Worm (Caenorhabditis elegans) whole organism, midembryonic: ENCODE data around the gene gmeb-2.

Source experiments
- T22C8.4 ChIP-seq: fragments of 200-800 bp; sonication (Bioruptor generic); IDR thresholded peaks from 2 replicates; pipeline ENCODE4 v1.3.6; 2022; ENCODE audit warnings: missing genetic modification characterization, missing compliant biosample characterization
- cog-1 ChIP-seq: sonication (generic microtip); optimal IDR thresholded peaks from 2 replicates; lab custom pipeline; 2016; ENCODE audit warnings: missing genetic modification characterization, missing compliant biosample characterization
- ref-1 ChIP-seq: fragments of 200-800 bp; sonication (Bioruptor generic); conservative IDR thresholded peaks from 2 replicates; pipeline ENCODE4 v1.3.6; 2022; ENCODE audit warnings: missing genetic modification reagents, missing genetic modification characterization, missing compliant biosample characterization
- tab-1 ChIP-seq: fragments of 200-800 bp; sonication (Bioruptor generic); IDR thresholded peaks from 2 replicates; pipeline ENCODE4 v1.3.6; 2022; ENCODE audit warnings: missing genetic modification characterization, missing compliant biosample characterization
- ztf-29 ChIP-seq: fragments of 200-800 bp; sonication (Bioruptor generic); IDR thresholded peaks from 2 replicates; pipeline ENCODE4 v1.3.6; 2022; ENCODE audit warnings: missing genetic modification reagents, missing genetic modification characterization, missing compliant biosample characterization

DNA sequence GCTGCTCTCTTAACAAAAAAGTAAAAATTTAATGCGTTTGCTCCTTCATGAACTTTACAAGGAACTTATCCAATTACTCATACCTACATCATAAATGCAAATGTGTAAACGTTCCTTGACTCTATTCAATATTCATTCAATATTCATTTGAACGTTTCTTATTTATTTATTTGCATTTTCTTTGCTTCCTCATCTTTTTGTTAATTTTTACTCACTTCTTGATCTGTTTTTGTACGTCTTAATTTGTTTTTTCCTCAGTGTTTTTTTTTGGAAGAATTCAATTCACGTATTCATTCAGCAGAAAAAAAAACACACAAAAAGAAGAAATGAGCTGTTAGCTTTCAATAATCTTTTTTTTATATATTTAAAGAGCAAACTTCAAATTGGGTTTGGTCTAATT, 23.9 kb downstream of the gmeb-2 start:
- no peak for TF ChIP-seq cog-1 (tag; lab: Kevin White, UChicago)
- no peak for TF ChIP-seq ztf-29 (GFP tag; lab: Robert Waterston, UW)
- no peak for TF ChIP-seq T22C8.4 (GFP tag; lab: Robert Waterston, UW)
- TF ChIP-seq ref-1 = no peak
- no peak for TF ChIP-seq tab-1 (GFP tag; lab: Robert Waterston, UW)
